Fruit fly (Drosophila melanogaster): ENCODE measurements around the gene CG13045.

Gene CG13045

DNA sequence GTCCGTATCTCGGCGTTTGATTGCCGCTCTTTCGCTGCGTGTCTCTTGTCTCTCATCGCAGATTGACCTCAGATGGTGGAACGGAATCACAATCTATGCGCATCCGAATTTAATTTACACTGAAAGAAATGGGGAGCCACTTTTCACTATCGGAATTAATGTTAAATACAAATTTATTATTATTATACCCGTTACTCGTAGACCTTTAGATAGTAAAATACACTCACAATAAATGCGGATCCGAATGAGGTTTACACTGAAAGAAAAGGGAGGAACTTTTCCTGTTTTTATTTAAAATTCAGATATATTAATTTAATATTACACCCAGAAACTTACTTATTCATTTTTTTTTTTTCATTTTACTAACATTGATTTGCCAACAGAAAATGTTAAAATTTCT is 1.7 kb downstream of the CG13045 start (continued):
- TF ChIP-seq Hey (tag; optimal IDR thresholded peaks at IDR 0.05) (no peak), Fer2 (tag; optimal IDR thresholded peaks at IDR 0.05) (no peak), sisA (GFP tag; IDR thresholded peaks at IDR 0.05) (peak; percentile 15; the same call in 1 of the 2 replicates), Xbp1 (GFP tag; optimal IDR thresholded peaks at IDR 0.05) (peak; percentile 56), Oli (tag; optimal IDR thresholded peaks at IDR 0.05) (peak; percentile 61), CG4730 (GFP tag; IDR thresholded peaks at IDR 0.05) (peak; percentile 50; the same call in 1 of the 2 replicates), caup (GFP tag; optimal IDR thresholded peaks at IDR 0.05; ENCODE audit: severe bottlenecking) (no peak), CG15479 (GFP tag; optimal IDR thresholded peaks at IDR 0.05) (no peak), CG1832 (GFP tag; optimal IDR thresholded peaks at IDR 0.05) (no peak), CG11398 (GFP tag; optimal IDR thresholded peaks at IDR 0.05) (no peak), ind (GFP tag; optimal IDR thresholded peaks at IDR 0.05) (peak; percentile 23), danr (GFP tag; IDR thresholded peaks at IDR 0.05) (no peak), lbe (GFP tag; optimal IDR thresholded peaks at IDR 0.05) (no peak), CTCF (GFP tag; optimal IDR thresholded peaks at IDR 0.05) (no peak), z (GFP tag; IDR thresholded peaks at IDR 0.05) (no peak), tin (GFP tag; optimal IDR thresholded peaks at IDR 0.05) (peak; percentile 10), pita (GFP tag; optimal IDR thresholded peaks at IDR 0.05) (no peak), CG4617 (GFP tag; optimal IDR thresholded peaks at IDR 0.05; ENCODE audit: borderline replicate concordance) (no peak), chif (GFP tag; optimal IDR thresholded peaks at IDR 0.05) (no peak), CG9932 (GFP tag; IDR thresholded peaks at IDR 0.05) (no peak), pnt (GFP tag; optimal IDR thresholded peaks at IDR 0.05) (no peak), phol (tag; optimal IDR thresholded peaks at IDR 0.05) (no peak), cwo (GFP tag; optimal IDR thresholded peaks at IDR 0.05) (no peak), CG10274 (GFP tag; optimal IDR thresholded peaks at IDR 0.05) (no peak), vnd (GFP tag; IDR thresholded peaks at IDR 0.05; ENCODE audit: partially characterized antibody) (no peak), fd102C (GFP tag; optimal IDR thresholded peaks at IDR 0.05) (no peak), CG7839 (tag; optimal IDR thresholded peaks at IDR 0.05) (peak; percentile 39), CG1529 (GFP tag; optimal IDR thresholded peaks at IDR 0.05) (no peak), CG16813 (GFP tag; IDR thresholded peaks at IDR 0.05; ENCODE audit: partially characterized antibody) (no peak), nmo (GFP tag; optimal IDR thresholded peaks at IDR 0.05) (peak; percentile 2), CG12299 (tag; optimal IDR thresholded peaks at IDR 0.05) (no peak), CG11696 (GFP tag; IDR thresholded peaks at IDR 0.05) (peak; percentile 44; the same call in 1 of the 2 replicates), abd-A (tag; optimal IDR thresholded peaks at IDR 0.05) (no peak), Mrtf (GFP tag; IDR thresholded peaks at IDR 0.05) (no peak), CG13424 (tag; optimal IDR thresholded peaks at IDR 0.05) (peak; percentile 41), CG2129 (GFP tag; IDR thresholded peaks at IDR 0.05; ENCODE audit: partially characterized antibody) (no peak), Atf6 (GFP tag; IDR thresholded peaks at IDR 0.05) (peak; percentile 38; the same call in 1 of the 2 replicates), nerfin-2 (GFP tag; IDR thresholded peaks at IDR 0.05; ENCODE audit: partially characterized antibody) (no peak), cas (GFP tag; IDR thresholded peaks at IDR 0.05) (no peak), Max (GFP tag; optimal IDR thresholded peaks at IDR 0.05) (no peak), CkIIα-i1 (GFP tag; IDR thresholded peaks at IDR 0.05) (no peak), CG13775 (GFP tag; optimal IDR thresholded peaks at IDR 0.05) (peak; percentile 11), Mad (GFP tag; optimal IDR thresholded peaks at IDR 0.05) (no peak), trh (GFP tag; optimal IDR thresholded peaks at IDR 0.05) (no peak), gce (GFP tag; IDR thresholded peaks at IDR 0.05) (no peak), CG2202 (tag; optimal IDR thresholded peaks at IDR 0.05) (no peak), slou (GFP tag; optimal IDR thresholded peaks at IDR 0.05) (no peak), stc (GFP tag; IDR thresholded peaks at IDR 0.05) (0 out of 2 replicates have a peak, but pooled peaks have one; percentile 26), CG13894 (tag; optimal IDR thresholded peaks at IDR 0.05) (no peak), pan (optimal IDR thresholded peaks at IDR 0.05) (no peak), pan (GFP tag; optimal IDR thresholded peaks at IDR 0.05 in 1 of 2, IDR thresholded peaks at IDR 0.05 in 1 of 2) (peak in 1 of 2 experiments; percentile 37), fu2 (GFP tag; optimal IDR thresholded peaks at IDR 0.05) (no peak)

Measured in whole organism, embryonic.